Fruit fly (Drosophila melanogaster): ENCODE results near the gene CG42795.

DNA sequence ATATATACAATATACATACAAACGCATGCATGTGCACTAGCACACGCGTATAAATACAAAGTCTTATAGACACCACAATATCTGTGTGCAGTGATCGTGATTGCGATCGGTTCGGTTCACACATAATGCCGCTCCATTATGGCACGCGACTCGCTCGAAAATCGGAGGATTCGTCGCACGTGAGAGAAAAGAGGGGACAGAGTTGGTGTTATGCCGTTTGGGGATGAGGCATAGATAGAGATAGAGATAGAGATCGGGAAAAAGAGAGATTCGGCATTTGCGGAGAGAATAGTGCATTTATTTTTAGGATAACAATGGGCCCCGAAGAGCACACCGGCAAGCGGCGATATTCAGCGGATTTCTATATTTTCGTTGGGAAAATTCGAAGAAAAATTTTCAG, 58.7 kb downstream of the CG42795 start:
- TF ChIP-seq Crg-1 (GFP tag; optimal IDR thresholded peaks at IDR 0.05) (no peak), CG5204 (GFP tag; optimal IDR thresholded peaks at IDR 0.05) (no peak), CG1620 (GFP tag; optimal IDR thresholded peaks at IDR 0.05) (no peak), CG14711 (tag; optimal IDR thresholded peaks at IDR 0.05) (no peak), kay (GFP tag; ENCODE audit: borderline replicate concordance) (peak; percentile 1), Clk (GFP tag; optimal IDR thresholded peaks at IDR 0.05) (no peak), ovo (GFP tag; optimal IDR thresholded peaks at IDR 0.05) (no peak), cic (GFP tag; optimal IDR thresholded peaks at IDR 0.05) (no peak), CG7045 (GFP tag; optimal IDR thresholded peaks at IDR 0.05) (no peak)
